Comparison of ENCODE assay signal across 1 fruit fly cellular context in the genomic region with DNA sequence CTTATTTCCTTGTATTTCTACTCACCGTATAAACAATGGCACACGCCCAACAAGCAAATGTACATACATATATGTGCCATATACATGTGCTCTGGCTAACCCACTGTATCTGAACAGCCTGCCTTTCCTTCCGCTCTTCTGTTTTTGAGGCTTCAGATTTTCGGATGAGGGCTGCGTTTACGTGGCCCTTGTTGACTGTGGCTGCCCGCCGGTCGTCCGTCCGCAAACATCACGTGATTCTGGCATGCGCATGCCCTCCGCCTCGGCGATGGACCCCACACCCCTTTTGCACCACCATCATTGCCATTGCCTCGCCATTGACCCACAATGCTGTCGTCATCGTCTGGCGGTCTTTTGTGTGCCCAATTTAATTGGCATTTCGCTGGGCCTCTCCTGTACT.
TF ChIP-seq lines count a peak whose summit lies in the region.

No protein-coding gene starts in this region.

TF ChIP-seq in whole organism, embryonic, 481 proteins besides CTCF, POLR2A, EP300 and RAD21 (continued from another document):
- TF ChIP-seq dysf (GFP tag; IDR thresholded peaks at IDR 0.05; lab: Robert Waterston, UW) (peak; percentile 29; the same call in 1 of the 3 replicates), Drgx (GFP tag; IDR thresholded peaks at IDR 0.05; lab: Robert Waterston, UW) (peak; percentile 45; the same call in 1 of the 2 replicates), zfh1 (GFP tag; IDR thresholded peaks at IDR 0.05; lab: Robert Waterston, UW) (0 out of 3 replicates have a peak, but pooled peaks have one; percentile 28), onecut (GFP tag; IDR thresholded peaks at IDR 0.05; lab: Robert Waterston, UW) (peak; percentile 54), Doc2 (GFP tag; IDR thresholded peaks at IDR 0.05; lab: Robert Waterston, UW) (no peak), kah (GFP tag; optimal IDR thresholded peaks at IDR 0.05; lab: Kevin White, UChicago) (peak; percentile 26), unc-4 (GFP tag; IDR thresholded peaks at IDR 0.05; lab: Robert Waterston, UW; ENCODE audit: partially characterized antibody) (no peak), CrebB (tag; optimal IDR thresholded peaks at IDR 0.05; lab: Kevin White, UChicago) (peak; percentile 54), CG31365 (tag; optimal IDR thresholded peaks at IDR 0.05; lab: Kevin White, UChicago) (peak; percentile 41), Max (GFP tag; optimal IDR thresholded peaks at IDR 0.05; lab: Kevin White, UChicago) (no peak), bowl (GFP tag; IDR thresholded peaks at IDR 0.05; lab: Robert Waterston, UW) (0 out of 2 replicates have a peak, but pooled peaks have one; percentile 24), Trl (optimal IDR thresholded peaks at IDR 0.05; lab: Kevin White, UChicago) (peak in 1 of 2 experiments; percentile 12), Trl (GFP tag; optimal IDR thresholded peaks at IDR 0.05; lab: Kevin White, UChicago) (peak; percentile 32), CG14014 (GFP tag; IDR thresholded peaks at IDR 0.05; lab: Robert Waterston, UW) (0 out of 2 replicates have a peak, but pooled peaks have one; percentile 9), nerfin-1 (tag; optimal IDR thresholded peaks at IDR 0.05; lab: Kevin White, UChicago) (peak; percentile 14), kni (GFP tag; optimal IDR thresholded peaks at IDR 0.05; lab: Kevin White, UChicago) (peak; percentile 83), CG2199 (GFP tag; IDR thresholded peaks at IDR 0.05; lab: Robert Waterston, UW) (peak; percentile 88; the same call in 2 of the 3 replicates), CG10543 (GFP tag; optimal IDR thresholded peaks at IDR 0.05; lab: Kevin White, UChicago) (peak; percentile 91), CG13775 (GFP tag; optimal IDR thresholded peaks at IDR 0.05; lab: Kevin White, UChicago) (peak; percentile 31), caup (GFP tag; optimal IDR thresholded peaks at IDR 0.05; lab: Kevin White, UChicago; ENCODE audit: severe bottlenecking) (peak; percentile 39), crol (GFP tag; IDR thresholded peaks at IDR 0.05; lab: Robert Waterston, UW) (peak; percentile 81), YL-1 (GFP tag; optimal IDR thresholded peaks at IDR 0.05; lab: Kevin White, UChicago) (peak; percentile 2), lbe (GFP tag; optimal IDR thresholded peaks at IDR 0.05; lab: Kevin White, UChicago) (no peak), CG7987 (GFP tag; optimal IDR thresholded peaks at IDR 0.05; lab: Kevin White, UChicago) (peak; percentile 99), Fer1 (GFP tag; optimal IDR thresholded peaks at IDR 0.05; lab: Kevin White, UChicago) (peak; percentile 75), CG4820 (GFP tag; optimal IDR thresholded peaks at IDR 0.05; lab: Kevin White, UChicago) (no peak), Sox102F (GFP tag; optimal IDR thresholded peaks at IDR 0.05; lab: Kevin White, UChicago) (peak; percentile 14), Side (GFP tag; optimal IDR thresholded peaks at IDR 0.05; lab: Kevin White, UChicago) (peak; percentile 27), D (optimal IDR thresholded peaks at IDR 0.05; lab: Kevin White, UChicago) (no peak), D (GFP tag; optimal IDR thresholded peaks at IDR 0.05; lab: Kevin White, UChicago) (peak; percentile 37), Atf3 (GFP tag; optimal IDR thresholded peaks at IDR 0.05; lab: Kevin White, UChicago) (peak; percentile 44), crc (GFP tag; optimal IDR thresholded peaks at IDR 0.05; lab: Kevin White, UChicago) (no peak), CG11723 (GFP tag; optimal IDR thresholded peaks at IDR 0.05; lab: Kevin White, UChicago) (peak; percentile 30)
